Fruit fly (Drosophila melanogaster): ENCODE measurements around the gene CG12531.

Gene CG12531

dm6 chrX:19701611-19702010 is 17.1 kb upstream of the CG12531 start, which contains the start of gene Tcs4 (continued):
- 0 out of 2 replicates have a peak, but pooled peaks have one; percentile 6 for TF ChIP-seq Drgx (GFP tag; IDR thresholded peaks at IDR 0.05)

DNA sequence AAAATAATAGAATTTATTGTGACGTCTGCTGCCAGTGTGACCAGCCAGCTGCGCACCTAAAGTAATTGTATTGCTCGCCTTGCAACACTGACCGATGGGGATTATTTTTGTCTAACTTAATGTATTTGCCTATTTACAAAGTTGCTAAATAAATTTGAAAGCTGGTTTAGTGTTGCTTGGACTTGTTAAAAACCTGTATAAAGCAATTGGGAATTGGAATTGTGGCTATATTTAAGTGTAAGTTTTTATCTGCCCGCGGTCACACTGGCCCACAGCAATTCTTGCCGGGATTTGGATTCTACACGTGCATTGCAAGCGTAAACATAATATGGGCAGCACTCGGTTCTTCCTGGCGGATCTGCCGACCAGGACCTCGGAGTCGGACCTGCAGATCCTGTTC is 14.6 kb upstream of the CG12531 start, which contains the start of the genes CG14230 and CG14232:
TSS of gene CG14230 (plus strand) at position 94 of the 400 bp plus-strand sequence.
TSS of gene CG14232 (minus strand) at position 177 of the 400 bp plus-strand sequence.
- peak; percentile 69 for TF ChIP-seq CG13287 (GFP tag; IDR thresholded peaks at IDR 0.05; ENCODE audit: partially characterized antibody)
- TF ChIP-seq Atf6 (GFP tag; IDR thresholded peaks at IDR 0.05): no peak
- TF ChIP-seq CG9215 (GFP tag; IDR thresholded peaks at IDR 0.05): no peak
- TF ChIP-seq Elba2 (GFP tag; optimal IDR thresholded peaks at IDR 0.05): peak; percentile 47
- TF ChIP-seq ATbp (GFP tag; optimal IDR thresholded peaks at IDR 0.05): no peak
- TF ChIP-seq CG8924 (tag; optimal IDR thresholded peaks at IDR 0.05): peak; percentile 11
- TF ChIP-seq CG12104 (GFP tag; optimal IDR thresholded peaks at IDR 0.05): no peak
- peak; percentile 87 for TF ChIP-seq YL-1 (GFP tag; optimal IDR thresholded peaks at IDR 0.05)
- TF ChIP-seq Ets65A (GFP tag): peak; percentile 90
- peak; percentile 21 for TF ChIP-seq CG18764 (GFP tag; optimal IDR thresholded peaks at IDR 0.05)
- peak; percentile 84 for TF ChIP-seq dm (GFP tag; optimal IDR thresholded peaks at IDR 0.05)
- no peak for TF ChIP-seq Sox100B (GFP tag; optimal IDR thresholded peaks at IDR 0.05)
- no peak for TF ChIP-seq CG3163 (GFP tag; optimal IDR thresholded peaks at IDR 0.05)
- TF ChIP-seq crol (GFP tag; IDR thresholded peaks at IDR 0.05): no peak
- TF ChIP-seq Dll (GFP tag; IDR thresholded peaks at IDR 0.05; ENCODE audit: partially characterized antibody): 0 out of 4 replicates have a peak, but pooled peaks have one; percentile 42
- TF ChIP-seq CG4617 (GFP tag; optimal IDR thresholded peaks at IDR 0.05; ENCODE audit: borderline replicate concordance): peak; percentile 71
- TF ChIP-seq otp (GFP tag; IDR thresholded peaks at IDR 0.05): no peak
- no peak for TF ChIP-seq zen (tag; optimal IDR thresholded peaks at IDR 0.05)
- TF ChIP-seq sr (GFP tag; IDR thresholded peaks at IDR 0.05): no peak
- TF ChIP-seq Adf1 (GFP tag; IDR thresholded peaks at IDR 0.05): no peak
- no peak for TF ChIP-seq CG31441 (GFP tag; IDR thresholded peaks at IDR 0.05)
- no peak for TF ChIP-seq kah (GFP tag; optimal IDR thresholded peaks at IDR 0.05)
- no peak for TF ChIP-seq cad (GFP tag; optimal IDR thresholded peaks at IDR 0.05)
- no peak for TF ChIP-seq Atf3 (GFP tag; optimal IDR thresholded peaks at IDR 0.05)
- no peak for TF ChIP-seq CG6654 (GFP tag; optimal IDR thresholded peaks at IDR 0.05)
- peak; percentile 41 for TF ChIP-seq CG15514 (GFP tag; optimal IDR thresholded peaks at IDR 0.05)
- TF ChIP-seq Pdp1 (GFP tag; optimal IDR thresholded peaks at IDR 0.05): peak in 1 of 2 experiments; percentile 28
- TF ChIP-seq CG17912 (GFP tag; optimal IDR thresholded peaks at IDR 0.05): no peak
- TF ChIP-seq dan (GFP tag; IDR thresholded peaks at IDR 0.05): no peak
- TF ChIP-seq CG12659 (GFP tag; optimal IDR thresholded peaks at IDR 0.05): peak; percentile 51
- no peak for TF ChIP-seq peb (GFP tag; IDR thresholded peaks at IDR 0.05)
- no peak for TF ChIP-seq ash1 (GFP tag; optimal IDR thresholded peaks at IDR 0.05)
- peak; percentile 70 for TF ChIP-seq pzg (GFP tag; optimal IDR thresholded peaks at IDR 0.05)
- peak; percentile 56 for TF ChIP-seq CG2116 (GFP tag; optimal IDR thresholded peaks at IDR 0.05)
- 0 out of 3 replicates have a peak, but pooled peaks have one; percentile 39 for TF ChIP-seq knrl (GFP tag; IDR thresholded peaks at IDR 0.05; ENCODE audit: partially characterized antibody)
- peak; percentile 47 for TF ChIP-seq trem (tag; optimal IDR thresholded peaks at IDR 0.05)
- no peak for TF ChIP-seq slbo (GFP tag; IDR thresholded peaks at IDR 0.05)
- TF ChIP-seq CG10147 (GFP tag; optimal IDR thresholded peaks at IDR 0.05): no peak
- peak; percentile 1 for TF ChIP-seq CG8290 (GFP tag; optimal IDR thresholded peaks at IDR 0.05)
- TF ChIP-seq CG8290 (tag; optimal IDR thresholded peaks at IDR 0.05): no peak
- TF ChIP-seq CG10979 (tag; optimal IDR thresholded peaks at IDR 0.05): peak; percentile 9
- TF ChIP-seq toy (GFP tag; IDR thresholded peaks at IDR 0.05): no peak
- TF ChIP-seq nmo (GFP tag; optimal IDR thresholded peaks at IDR 0.05): peak; percentile 44
- no peak for TF ChIP-seq H15 (GFP tag; IDR thresholded peaks at IDR 0.05)
- peak; percentile 88 for TF ChIP-seq MBD-R2 (GFP tag; IDR thresholded peaks at IDR 0.05)
- TF ChIP-seq Max (GFP tag; optimal IDR thresholded peaks at IDR 0.05): peak; percentile 37
- TF ChIP-seq CG6683 (GFP tag; optimal IDR thresholded peaks at IDR 0.05): no peak
- peak; percentile 55 for TF ChIP-seq Ets97D (GFP tag; optimal IDR thresholded peaks at IDR 0.05)
- no peak for TF ChIP-seq CG7839 (tag; optimal IDR thresholded peaks at IDR 0.05)
